Fruit fly (Drosophila melanogaster) Kc167 (cell line): ENCODE results near the gene Crag.

Experiments
- Myc ChIP-seq: fragments of >200 bp; optimal IDR thresholded peaks from 2 replicates; lab custom pipeline; 2017; ENCODE audit warnings: missing external identifiers
- Sin3A ChIP-seq: fragments of >200 bp; optimal IDR thresholded peaks from 2 replicates; lab custom pipeline; 2018; ENCODE audit warnings: missing external identifiers
- h ChIP-seq: fragments of >200 bp; optimal IDR thresholded peaks from 3 replicates; lab custom pipeline; 2018; ENCODE audit warnings: missing external identifiers
- insv ChIP-seq: fragments of >200 bp; optimal IDR thresholded peaks from 3 replicates; lab custom pipeline; 2018; ENCODE audit warnings: missing external identifiers
- psq ChIP-seq: fragments of >200 bp; optimal IDR thresholded peaks from 2 replicates; lab custom pipeline; 2017; ENCODE audit warnings: missing external identifiers
- ttk ChIP-seq: sonication (Bioruptor generic); optimal IDR thresholded peaks from 2 replicates; lab custom pipeline; 2017; ENCODE audit warnings: missing external identifiers

The Crag gene

DNA sequence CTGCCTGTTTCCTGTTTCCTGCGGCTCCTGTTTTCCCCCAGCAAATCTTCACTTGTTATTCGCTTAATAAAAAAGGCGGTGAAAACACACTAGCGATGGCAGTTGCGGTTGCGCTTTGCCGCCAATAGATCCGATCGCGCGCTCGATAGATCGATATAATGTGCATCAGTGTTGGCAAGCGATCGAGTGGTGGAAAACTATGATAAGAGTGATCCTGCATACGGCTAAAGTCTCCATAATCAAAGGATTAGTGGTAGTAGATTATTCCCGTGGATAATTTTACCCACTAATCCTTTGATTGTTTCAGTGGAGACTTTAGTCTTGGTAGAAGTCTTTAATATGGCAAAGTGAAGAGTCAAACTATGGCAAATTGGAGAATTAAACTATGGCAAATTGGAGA lies 14.4 kb downstream of the Crag start, which contains the start of gene Caf1-180:
TSS of gene Caf1-180 (minus strand) at position 99 of the 400 bp plus-strand sequence.
- TF ChIP-seq h (no peak), psq (lab: Kevin White, UChicago) (no peak), Sin3A (lab: Kevin White, UChicago) (no peak), insv (lab: Kevin White, UChicago) (no peak), ttk (no peak), Myc (no peak)

DNA sequence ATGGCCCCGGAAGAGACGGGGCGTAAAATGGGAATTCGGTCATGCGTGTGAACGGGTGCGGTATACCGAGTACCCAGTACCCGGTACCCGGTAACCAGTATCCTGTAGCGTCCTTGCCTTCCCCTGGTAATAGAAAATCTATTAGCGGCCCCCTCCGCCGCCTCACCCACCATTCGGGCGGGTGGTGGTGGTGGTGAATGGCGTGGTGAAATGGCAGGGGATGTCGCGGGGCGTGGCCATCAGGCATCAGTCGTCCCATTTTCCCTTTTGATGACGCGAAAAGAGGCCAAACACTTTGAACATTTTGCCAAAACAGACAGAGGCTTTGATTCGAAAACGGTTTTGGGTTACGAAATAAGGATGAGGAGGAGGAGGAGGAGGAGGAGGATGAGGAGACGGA lies 16.1 kb downstream of the Crag start:
- no peak for TF ChIP-seq ttk
- TF ChIP-seq Sin3A (lab: Kevin White, UChicago) = no peak
- TF ChIP-seq h = no peak
- TF ChIP-seq Myc = no peak
- TF ChIP-seq psq (lab: Kevin White, UChicago) = no peak
- no peak for TF ChIP-seq insv (lab: Kevin White, UChicago)

DNA sequence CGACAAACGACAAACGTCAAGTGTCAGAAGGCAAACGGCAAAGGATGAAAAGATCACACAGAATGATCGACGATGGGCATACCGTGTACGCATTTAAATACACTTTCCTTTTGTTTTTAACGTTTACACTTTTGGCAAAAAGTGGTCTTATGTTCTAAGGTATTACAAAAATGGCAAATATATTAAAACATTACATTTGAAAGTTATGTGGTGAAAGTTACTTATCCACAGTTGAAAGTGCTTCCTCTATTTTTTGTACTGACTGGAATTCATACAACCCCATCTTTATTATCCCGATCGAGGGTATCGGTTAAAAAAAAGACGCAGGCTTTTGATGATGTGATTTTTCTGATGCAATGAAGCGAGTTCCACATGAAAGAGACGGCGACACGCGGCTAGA lies 24.4 kb downstream of the Crag start:
- TF ChIP-seq psq (lab: Kevin White, UChicago) = no peak
- no peak for TF ChIP-seq h

DNA sequence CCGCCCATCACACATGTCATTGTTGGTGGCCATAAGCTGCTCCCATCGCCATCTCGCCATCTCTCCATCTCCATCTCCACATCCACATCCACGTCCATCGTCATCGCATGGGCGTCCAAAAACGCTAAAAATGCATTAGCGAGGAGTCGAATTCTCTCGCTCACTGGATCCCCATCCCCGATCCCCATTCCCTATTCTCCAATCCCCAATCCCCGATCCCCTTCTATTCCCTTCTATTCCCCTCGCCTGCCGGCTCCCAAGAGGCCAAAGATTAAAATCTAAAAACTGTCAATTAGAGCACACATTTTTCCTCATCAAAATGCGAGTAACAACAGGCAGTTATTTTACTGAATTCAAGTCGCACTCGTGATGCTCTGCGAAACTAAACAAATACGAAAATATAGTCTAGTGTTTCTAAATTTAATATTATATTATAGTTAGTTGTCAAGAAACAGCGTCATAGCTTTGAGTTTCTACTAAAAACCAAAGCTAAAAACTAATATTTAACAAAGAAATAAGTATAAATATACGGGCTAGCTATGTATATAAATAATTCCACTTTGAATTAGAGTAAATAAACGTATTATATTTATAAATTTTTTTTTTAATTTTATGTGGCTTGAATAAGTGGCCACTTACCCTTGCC lies 25.1 kb downstream of the Crag start:
- TF ChIP-seq psq (lab: Kevin White, UChicago) (no peak), Sin3A (lab: Kevin White, UChicago) (no peak), h (no peak), Myc (no peak), insv (lab: Kevin White, UChicago) (no peak)

DNA sequence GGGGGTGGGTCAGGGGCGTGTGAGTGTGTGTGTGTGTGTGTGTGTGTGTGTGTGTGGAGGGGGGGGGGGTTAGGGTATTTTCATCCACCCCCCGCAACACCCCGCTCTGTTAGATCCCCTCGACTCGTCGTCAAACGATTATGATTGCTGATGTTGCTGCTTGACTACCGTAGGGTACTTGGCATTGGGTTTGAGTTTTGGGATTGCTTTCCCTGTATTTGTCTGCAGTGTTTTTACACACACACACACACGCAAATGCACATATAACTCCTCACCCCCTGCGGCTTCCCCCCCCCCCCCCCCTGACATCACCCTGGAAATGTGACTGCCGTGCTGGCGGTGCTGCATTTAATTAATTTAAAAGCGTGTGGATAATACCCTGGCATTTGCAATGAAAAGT lies 30.6 kb downstream of the Crag start:
- TF ChIP-seq h (no peak), psq (lab: Kevin White, UChicago) (no peak), ttk (no peak), Myc (no peak), Sin3A (lab: Kevin White, UChicago) (no peak), insv (lab: Kevin White, UChicago) (no peak)

DNA sequence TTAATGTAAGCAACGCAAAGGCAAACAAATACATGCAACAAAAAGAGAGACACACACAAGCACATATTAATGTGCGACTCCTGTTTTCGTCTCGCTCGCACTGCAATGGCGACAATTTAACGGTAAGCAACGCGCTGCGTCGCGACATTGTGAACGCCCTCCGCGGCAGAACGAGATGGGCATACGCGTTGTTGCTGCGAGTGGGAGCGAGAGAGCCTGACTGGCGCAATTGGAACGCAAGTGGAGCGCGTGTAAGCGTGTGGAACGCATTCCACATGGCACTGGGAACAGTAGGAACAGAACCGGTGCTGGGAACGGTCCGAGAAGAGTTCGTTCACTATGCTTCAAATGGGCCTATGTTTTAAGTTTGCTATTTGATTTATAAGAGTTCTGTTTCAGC lies 33.0 kb downstream of the Crag start:
- TF ChIP-seq Sin3A (lab: Kevin White, UChicago) (no peak), ttk (no peak), insv (lab: Kevin White, UChicago) (no peak), Myc (no peak), psq (lab: Kevin White, UChicago) (no peak), h (no peak)

DNA sequence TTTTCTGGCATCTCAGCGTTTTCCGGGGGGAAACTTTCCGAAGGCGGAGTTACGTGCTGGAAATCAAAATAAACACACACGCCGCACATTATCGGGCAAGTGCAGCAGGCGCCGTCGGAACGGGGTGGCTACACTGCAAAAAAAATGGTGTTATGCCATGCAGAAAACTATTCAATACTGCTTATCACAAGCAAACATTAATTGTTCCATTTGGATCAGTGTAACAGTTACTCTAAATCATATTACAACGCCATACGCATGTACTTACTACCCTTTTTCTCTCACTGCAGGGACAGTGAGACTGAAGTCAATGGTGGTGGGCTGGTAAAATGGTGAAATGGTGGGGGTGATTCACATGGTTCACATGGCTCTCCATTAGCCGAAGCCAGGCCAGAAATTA lies 35.3 kb downstream of the Crag start:
- TF ChIP-seq ttk = no peak
- TF ChIP-seq Sin3A (lab: Kevin White, UChicago) = no peak
- no peak for TF ChIP-seq insv (lab: Kevin White, UChicago)
- no peak for TF ChIP-seq Myc
- no peak for TF ChIP-seq h
- TF ChIP-seq psq (lab: Kevin White, UChicago) = no peak

DNA sequence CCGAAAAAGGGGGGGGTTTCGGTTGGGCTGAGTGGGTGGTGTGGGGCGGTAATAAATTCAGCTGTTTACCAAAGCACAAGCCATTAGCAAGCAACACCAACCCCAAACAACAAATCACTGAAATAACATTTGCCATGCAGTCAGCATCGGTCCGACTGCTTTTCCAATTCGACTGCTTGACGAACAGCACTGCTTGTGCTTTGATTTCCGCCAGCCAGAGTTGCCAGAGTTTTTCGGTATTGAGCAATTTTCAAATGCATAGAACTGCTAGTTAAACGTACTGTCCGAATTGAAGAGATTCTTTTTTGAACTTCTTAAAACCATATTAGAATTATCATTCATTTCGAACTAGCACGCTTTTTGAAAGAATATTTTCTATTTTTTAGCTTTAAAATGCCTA lies 43.0 kb downstream of the Crag start:
- TF ChIP-seq Sin3A (lab: Kevin White, UChicago) = no peak
- no peak for TF ChIP-seq insv (lab: Kevin White, UChicago)
- no peak for TF ChIP-seq ttk
- TF ChIP-seq psq (lab: Kevin White, UChicago) = no peak
- no peak for TF ChIP-seq Myc
- TF ChIP-seq h = no peak

DNA sequence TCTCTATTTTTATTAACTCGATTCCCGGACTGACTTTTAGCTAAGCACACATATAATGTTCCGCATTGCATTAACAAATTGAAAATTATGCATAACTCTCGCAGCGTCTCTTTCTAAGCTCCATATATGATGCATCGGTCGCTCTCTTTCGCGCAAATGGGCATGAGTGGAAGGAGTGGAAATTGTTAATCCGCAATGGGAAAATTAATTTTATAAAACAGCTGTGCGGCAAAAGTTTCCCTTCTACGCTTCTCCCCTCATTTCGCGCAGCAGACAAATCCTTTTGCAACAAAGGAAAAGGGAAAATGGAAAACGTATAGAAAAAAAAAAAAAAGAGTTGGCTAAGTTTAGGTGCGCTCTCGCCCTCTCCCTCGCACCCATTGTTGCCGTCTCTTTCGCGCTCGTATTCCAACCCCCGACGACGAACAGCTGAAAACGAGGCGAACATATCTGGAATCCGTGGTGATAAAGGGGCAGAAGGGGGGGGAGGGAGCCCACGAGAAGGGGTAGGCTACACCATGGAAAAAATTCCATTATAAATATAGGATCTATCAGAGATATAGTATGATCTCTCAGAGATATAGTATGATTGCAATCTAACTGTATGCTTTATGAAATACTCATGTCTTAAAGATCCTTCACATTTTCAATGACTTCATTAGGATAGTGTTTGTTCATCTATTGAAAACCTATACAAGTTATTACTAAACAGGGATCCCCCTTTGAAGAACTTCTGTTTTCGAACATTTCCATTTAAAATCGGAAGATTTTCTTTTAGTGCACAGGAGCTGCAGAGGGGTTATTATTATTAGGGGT lies 44.5 kb downstream of the Crag start:
- TF ChIP-seq Sin3A (lab: Kevin White, UChicago) = no peak
- TF ChIP-seq insv (lab: Kevin White, UChicago) = no peak
- TF ChIP-seq h = no peak
- TF ChIP-seq psq (lab: Kevin White, UChicago) = no peak
- no peak for TF ChIP-seq Myc
- no peak for TF ChIP-seq ttk

DNA sequence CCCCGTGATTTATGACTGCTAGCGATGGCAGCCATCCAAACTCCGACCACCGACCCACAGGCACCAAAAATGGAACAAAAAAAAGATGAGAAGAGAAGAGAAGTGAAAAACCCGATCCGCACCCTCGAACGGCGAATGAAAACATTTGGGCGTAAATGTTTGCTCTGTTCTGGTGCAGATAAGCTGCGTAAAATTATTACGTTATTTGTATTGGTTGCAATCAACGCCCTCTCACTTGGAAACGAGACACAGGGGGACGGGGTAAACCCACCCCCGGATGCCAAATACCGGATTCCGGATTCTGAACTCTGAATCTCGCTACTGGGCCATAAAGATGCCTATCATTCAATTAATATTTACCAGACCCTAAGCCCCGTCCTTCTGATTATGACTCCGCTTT lies 45.2 kb downstream of the Crag start:
- TF ChIP-seq ttk = no peak
- TF ChIP-seq psq (lab: Kevin White, UChicago) = no peak
- no peak for TF ChIP-seq h
- TF ChIP-seq Myc = no peak
- TF ChIP-seq insv (lab: Kevin White, UChicago) = no peak
- TF ChIP-seq Sin3A (lab: Kevin White, UChicago) = no peak

DNA sequence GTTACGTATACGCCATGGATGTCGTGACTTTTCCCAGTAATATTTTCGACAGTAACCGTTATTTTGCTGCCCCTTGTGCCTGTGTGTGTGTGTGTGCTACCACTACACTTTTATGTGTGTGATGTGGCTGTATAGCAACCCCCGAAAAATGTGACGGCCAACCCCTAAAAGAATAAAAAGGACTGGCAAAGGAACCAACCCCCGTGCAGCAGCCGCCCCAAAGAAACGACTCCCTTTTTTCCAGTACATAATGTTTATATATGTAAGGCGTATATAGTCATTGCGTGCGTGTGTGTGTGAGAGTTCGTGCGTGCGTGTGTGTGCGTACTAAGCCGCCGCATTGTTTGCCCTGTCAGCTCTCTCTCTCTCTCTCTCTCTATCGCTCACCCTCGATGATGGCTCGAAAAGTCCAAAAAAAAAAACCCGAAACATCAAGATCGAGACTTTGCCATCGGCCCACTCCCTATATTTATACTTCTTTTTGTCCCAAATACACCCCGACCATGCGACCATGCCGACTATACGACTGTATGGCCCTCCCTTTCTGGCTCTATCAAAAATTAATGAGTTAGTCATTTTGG lies 48.9 kb downstream of the Crag start:
- TF ChIP-seq ttk (no peak), h (no peak), Myc (no peak), insv (lab: Kevin White, UChicago) (no peak), psq (lab: Kevin White, UChicago) (no peak), Sin3A (lab: Kevin White, UChicago) (no peak)

DNA sequence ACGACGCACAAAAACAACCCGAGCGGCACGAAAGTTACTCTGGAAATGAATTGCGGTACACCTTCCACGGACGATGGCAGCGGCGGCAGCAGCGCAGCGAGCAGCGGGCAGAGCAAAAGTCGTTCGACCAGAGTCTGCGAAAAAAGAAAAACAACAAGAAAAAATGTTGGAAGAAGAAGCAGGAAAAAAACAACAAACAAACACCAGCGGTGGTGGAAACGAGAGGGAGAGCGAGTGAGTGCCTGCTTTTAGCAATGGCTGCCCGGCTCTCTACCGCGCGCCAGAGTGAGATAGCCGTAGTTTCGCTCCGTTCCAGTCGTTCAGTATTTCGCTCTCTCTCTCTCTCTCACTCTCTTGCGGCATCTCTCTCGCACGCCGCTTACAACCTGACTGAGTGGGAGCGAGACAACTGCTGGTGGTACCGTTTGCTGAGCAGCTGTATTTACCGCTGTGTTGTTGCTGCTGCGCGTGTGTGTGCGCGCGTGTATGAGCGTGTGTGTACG lies 58.9 kb downstream of the Crag start, which contains the start of gene oc:
TSS of gene oc (minus strand) at position 51 of the 503 bp plus-strand sequence.
- no peak for TF ChIP-seq Myc
- TF ChIP-seq psq (lab: Kevin White, UChicago) = no peak
- TF ChIP-seq h = no peak
- TF ChIP-seq insv (lab: Kevin White, UChicago) = no peak
- TF ChIP-seq ttk = no peak
- no peak for TF ChIP-seq Sin3A (lab: Kevin White, UChicago)
